Fruit fly (Drosophila melanogaster) whole organism, embryonic: ENCODE data around the gene Iyd.
A peak's percentile ranks its signal among the peaks of the same experiment; 100 is the strongest.

Source experiments
- Atf-2 ChIP-seq: fragments of 200-800 bp; sonication (Bioruptor generic); optimal IDR thresholded peaks from 2 replicates; lab custom pipeline; 2016; ENCODE audit warnings: missing biosample characterization, missing genetic modification characterization
- Awh ChIP-seq: fragments of 200-800 bp; sonication (Bioruptor generic); IDR thresholded peaks from 2 replicates; pipeline ENCODE4, ENCODE4 v1.3.6; 2022; ENCODE audit warnings: missing biosample characterization, missing genetic modification characterization
- CG10431 ChIP-seq: fragments of 200-800 bp; sonication (Bioruptor generic); optimal IDR thresholded peaks from 3 replicates; lab custom pipeline; 2018; ENCODE audit warnings: missing biosample characterization, mild to moderate bottlenecking, missing genetic modification characterization
- CG11695 ChIP-seq: fragments of 200-800 bp; sonication (Bioruptor generic); IDR thresholded peaks from 3 replicates; pipeline ENCODE4 v1.3.6; 2022; ENCODE audit warnings: missing biosample characterization, missing genetic modification characterization
- CG12744 ChIP-seq: fragments of 200-800 bp; sonication (Bioruptor generic); optimal IDR thresholded peaks from 2 replicates; lab custom pipeline; 2016; ENCODE audit warnings: missing biosample characterization, missing genetic modification characterization
- CG13287 ChIP-seq: fragments of 200-800 bp; sonication (Bioruptor generic); IDR thresholded peaks from 2 replicates; pipeline ENCODE4 v1.3.6; 2022; ENCODE audit warnings: missing biosample characterization, missing genetic modification characterization; ENCODE audit not compliant: partially characterized antibody
- CG14441 ChIP-seq: fragments of 200-800 bp; sonication (Bioruptor generic); IDR thresholded peaks from 2 replicates; pipeline ENCODE4 v1.3.6; 2022; ENCODE audit warnings: missing biosample characterization, missing genetic modification characterization
- CG17385 ChIP-seq: fragments of 200-800 bp; sonication (Bioruptor generic); optimal IDR thresholded peaks from 3 replicates; lab custom pipeline; 2018; ENCODE audit warnings: missing biosample characterization, mild to moderate bottlenecking, missing genetic modification characterization
- CG17612 ChIP-seq: fragments of 200-800 bp; sonication (Bioruptor generic); IDR thresholded peaks from 2 replicates; pipeline ENCODE4 v1.3.6; 2022; ENCODE audit warnings: missing biosample characterization, missing genetic modification characterization
- CG1792 ChIP-seq: fragments of 200-800 bp; sonication (Bioruptor generic); optimal IDR thresholded peaks from 2 replicates; lab custom pipeline; 2016; ENCODE audit warnings: missing biosample characterization, missing genetic modification characterization
- CG2889 ChIP-seq: fragments of 200-800 bp; sonication (Bioruptor generic); IDR thresholded peaks from 3 replicates; pipeline ENCODE4 v1.3.6; 2022; ENCODE audit warnings: missing biosample characterization, missing genetic modification characterization
- CG30431 ChIP-seq: fragments of 200-800 bp; sonication (Bioruptor generic); optimal IDR thresholded peaks from 2 replicates; lab custom pipeline; 2017; ENCODE audit warnings: missing biosample characterization, missing genetic modification characterization
- CG3065 ChIP-seq: fragments of 200-800 bp; sonication (Bioruptor generic); optimal IDR thresholded peaks from 2 replicates; lab custom pipeline; 2016; ENCODE audit warnings: missing biosample characterization, missing genetic modification characterization
- CG3163 ChIP-seq: fragments of 200-800 bp; sonication (Bioruptor generic); optimal IDR thresholded peaks from 3 replicates; lab custom pipeline; 2016; ENCODE audit warnings: missing biosample characterization, missing genetic modification characterization
- CG34224 ChIP-seq: fragments of 200-800 bp; sonication (Bioruptor generic); IDR thresholded peaks from 3 replicates; pipeline ENCODE4 v1.3.6; 2022; ENCODE audit warnings: missing biosample characterization, missing genetic modification characterization; ENCODE audit not compliant: partially characterized antibody
- CG4328 ChIP-seq: fragments of 200-800 bp; sonication (Bioruptor generic); optimal IDR thresholded peaks from 3 replicates; lab custom pipeline; 2017; ENCODE audit warnings: missing biosample characterization, missing genetic modification reagents, missing genetic modification characterization
- CG4404 ChIP-seq: fragments of 200-800 bp; sonication (Bioruptor generic); IDR thresholded peaks from 2 replicates; pipeline ENCODE4 v1.3.6; 2022; ENCODE audit warnings: missing biosample characterization, missing genetic modification characterization
- CG4617 ChIP-seq: fragments of 200-800 bp; sonication (Bioruptor generic); optimal IDR thresholded peaks from 3 replicates; lab custom pipeline; 2016; ENCODE audit warnings: missing biosample characterization, missing genetic modification characterization, borderline replicate concordance
- CG6791 ChIP-seq: fragments of 200-800 bp; sonication (Bioruptor generic); IDR thresholded peaks from 3 replicates; pipeline ENCODE4 v1.3.6; 2022; ENCODE audit warnings: missing biosample characterization, missing genetic modification characterization; ENCODE audit not compliant: partially characterized antibody
- CG7839 ChIP-seq: fragments of 200-800 bp; sonication (Bioruptor generic); optimal IDR thresholded peaks from 3 replicates; lab custom pipeline; 2018; ENCODE audit warnings: missing biosample characterization, mild to moderate bottlenecking, missing genetic modification characterization, moderate library complexity
- CG9215 ChIP-seq: fragments of 200-800 bp; sonication (Bioruptor generic); IDR thresholded peaks from 2 replicates; pipeline ENCODE4 v1.3.6; 2022; ENCODE audit warnings: missing biosample characterization, missing genetic modification characterization
- CG9797 ChIP-seq: fragments of 200-800 bp; sonication (Bioruptor generic); optimal IDR thresholded peaks from 3 replicates; lab custom pipeline; 2018; ENCODE audit warnings: missing biosample characterization, mild to moderate bottlenecking, missing genetic modification characterization
- Gsc ChIP-seq: fragments of 200-800 bp; sonication (Bioruptor generic); IDR thresholded peaks from 2 replicates; pipeline ENCODE4 v1.3.6; 2022; ENCODE audit warnings: missing biosample characterization, missing genetic modification characterization
- Gug ChIP-seq: fragments of 200-800 bp; sonication (Bioruptor generic); IDR thresholded peaks from 4 replicates; pipeline ENCODE4 v1.3.6; 2022; ENCODE audit warnings: missing biosample characterization, missing genetic modification characterization
- Hr39 ChIP-seq: fragments of >200 bp; optimal IDR thresholded peaks from 2 replicates; lab custom pipeline; 2017
- Lhr ChIP-seq: fragments of 200-800 bp; sonication (Bioruptor generic); optimal IDR thresholded peaks from 3 replicates; lab custom pipeline; 2017; ENCODE audit warnings: mild to moderate bottlenecking, missing biosample characterization, missing genetic modification reagents, missing genetic modification characterization
- Max ChIP-seq: fragments of 200-800 bp; sonication (Bioruptor generic); optimal IDR thresholded peaks from 2 replicates; lab custom pipeline; 2016; ENCODE audit warnings: missing biosample characterization, mild to moderate bottlenecking, missing genetic modification characterization
- Med ChIP-seq: fragments of 200-800 bp; sonication (Bioruptor generic); peaks from one replicate; lab custom pipeline; 2016; ENCODE audit warnings: missing biosample characterization, missing genetic modification characterization, mild to moderate bottlenecking, inconsistent platforms, moderate library complexity
- NC2α ChIP-seq: fragments of 200-800 bp; sonication (Bioruptor generic); optimal IDR thresholded peaks from 2 replicates; lab custom pipeline; 2016; ENCODE audit warnings: missing biosample characterization, missing genetic modification characterization
- Oaz ChIP-seq: fragments of 200-800 bp; sonication (Bioruptor generic); IDR thresholded peaks from 2 replicates; pipeline ENCODE4 v1.3.6; 2022; ENCODE audit warnings: missing biosample characterization, missing genetic modification characterization
- Usf ChIP-seq: fragments of 200-800 bp; sonication (Bioruptor generic); optimal IDR thresholded peaks from 2 replicates; lab custom pipeline; 2017; ENCODE audit warnings: missing genotype, missing biosample characterization, missing genetic modification characterization
- ara ChIP-seq: fragments of 200-800 bp; sonication (Bioruptor generic); IDR thresholded peaks from 2 replicates; pipeline ENCODE4 v1.3.6; 2022; ENCODE audit warnings: missing biosample characterization, missing genetic modification characterization
- ase ChIP-seq: fragments of 200-800 bp; sonication (Bioruptor generic); IDR thresholded peaks from 3 replicates; pipeline ENCODE4 v1.3.6; 2022; ENCODE audit warnings: missing biosample characterization, missing genetic modification characterization
- br ChIP-seq: fragments of >200 bp; optimal IDR thresholded peaks from 2 replicates; lab custom pipeline; 2017
- btn ChIP-seq: fragments of 200-800 bp; sonication (Bioruptor generic); optimal IDR thresholded peaks from 2 replicates; lab custom pipeline; 2016; ENCODE audit warnings: missing biosample characterization, missing genetic modification characterization
- cato ChIP-seq: fragments of 200-800 bp; sonication (Bioruptor generic); optimal IDR thresholded peaks from 2 replicates; lab custom pipeline; 2016; ENCODE audit warnings: missing biosample characterization, missing genetic modification characterization, borderline replicate concordance
- exex ChIP-seq: fragments of 200-800 bp; sonication (Bioruptor generic); optimal IDR thresholded peaks from 4 replicates; lab custom pipeline; 2018; ENCODE audit warnings: missing biosample characterization, mild to moderate bottlenecking, missing genetic modification characterization, moderate library complexity
- fd64A ChIP-seq: fragments of 200-800 bp; sonication (Bioruptor generic); optimal IDR thresholded peaks from 3 replicates; lab custom pipeline; 2018; ENCODE audit warnings: missing biosample characterization, mild to moderate bottlenecking, missing genetic modification characterization
- grau ChIP-seq: fragments of 200-800 bp; optimal IDR thresholded peaks from 3 replicates; lab custom pipeline; 2019; ENCODE audit warnings: missing biosample characterization, mild to moderate bottlenecking, missing genetic modification characterization, moderate library complexity
- hkb ChIP-seq, 2 experiments: fragments of 200-800 bp in 1 of 2; fragments of >200 bp in 1 of 2; sonication (Bioruptor generic) in 1 of 2; IDR thresholded peaks in 1 of 2; optimal IDR thresholded peaks in 1 of 2; 2 replicates each; pipeline versions ENCODE4 v1.3.6 to Lab custom; 2017 to 2022; ENCODE audit warnings: missing biosample characterization in 1 of 2, missing genetic modification characterization in 1 of 2
- hth ChIP-seq: fragments of >200 bp; optimal IDR thresholded peaks from 2 replicates; lab custom pipeline; 2017; ENCODE audit warnings: inconsistent platforms
- ken ChIP-seq: fragments of 200-800 bp; sonication (Bioruptor generic); IDR thresholded peaks from 3 replicates; pipeline ENCODE4 v1.3.6; 2022; ENCODE audit warnings: missing biosample characterization, missing genetic modification characterization
- lmd ChIP-seq: fragments of 200-800 bp; sonication (Bioruptor generic); IDR thresholded peaks from 2 replicates; pipeline ENCODE4 v1.3.6; 2022; ENCODE audit warnings: missing biosample characterization, missing genetic modification characterization
- mam ChIP-seq: fragments of 200-800 bp; sonication (Bioruptor generic); optimal IDR thresholded peaks from 3 replicates; lab custom pipeline; 2016; ENCODE audit warnings: missing biosample characterization, missing genetic modification characterization
- mld ChIP-seq: fragments of 200-800 bp; sonication (Bioruptor generic); IDR thresholded peaks from 3 replicates; pipeline ENCODE4 v1.3.6; 2022; ENCODE audit warnings: missing biosample characterization, missing genetic modification characterization; ENCODE audit not compliant: partially characterized antibody
- p53 ChIP-seq: fragments of 200-800 bp; sonication (Bioruptor generic); optimal IDR thresholded peaks from 2 replicates; lab custom pipeline; 2016; ENCODE audit warnings: missing biosample characterization, missing genetic modification characterization
- repo ChIP-seq: fragments of 200-800 bp; sonication (Bioruptor generic); optimal IDR thresholded peaks from 2 replicates; lab custom pipeline; 2016; ENCODE audit warnings: missing biosample characterization, missing genetic modification characterization
- row ChIP-seq: fragments of 200-800 bp; sonication (Bioruptor generic); IDR thresholded peaks from 3 replicates; pipeline ENCODE4 v1.3.6; 2022; ENCODE audit warnings: missing biosample characterization, missing genetic modification characterization
- sens ChIP-seq: fragments of 200-800 bp; sonication (Bioruptor generic); peaks from one replicate; lab custom pipeline; 2016; ENCODE audit warnings: missing biosample characterization, missing genetic modification characterization
- tap ChIP-seq: fragments of 200-800 bp; optimal IDR thresholded peaks from 3 replicates; lab custom pipeline; 2019; ENCODE audit warnings: missing biosample characterization, mild to moderate bottlenecking, missing genetic modification characterization, moderate library complexity
- vfl ChIP-seq: fragments of 200-800 bp; sonication (Bioruptor generic); optimal IDR thresholded peaks from 2 replicates; lab custom pipeline; 2016; ENCODE audit warnings: missing biosample characterization, missing genetic modification characterization

Gene Iyd

dm6 chr3L:11091943-11092609, 4.0 kb downstream of the Iyd start (continued):
- TF ChIP-seq CG4404 (GFP tag; lab: Robert Waterston, UW) = 0 out of 2 replicates have a peak, but pooled peaks have one; percentile 24
- no peak for TF ChIP-seq cato
- no peak for TF ChIP-seq hth (lab: Kevin White, UChicago)
- TF ChIP-seq CG17385 (GFP tag; lab: Kevin White, UChicago) = peak; percentile 55
- peak; percentile 7 for TF ChIP-seq Max
- TF ChIP-seq grau (tag; lab: Kevin White, UChicago) = peak; percentile 79
- no peak for TF ChIP-seq tap
- peak; percentile 43 for TF ChIP-seq CG7839 (tag; lab: Kevin White, UChicago)
- TF ChIP-seq Oaz = no peak
- no peak for TF ChIP-seq NC2α (GFP tag; lab: Kevin White, UChicago)
- TF ChIP-seq CG12744 (GFP tag; lab: Kevin White, UChicago) = no peak
- TF ChIP-seq CG2889 (GFP tag; lab: Robert Waterston, UW) = no peak
- TF ChIP-seq btn = peak; percentile 45
- peak; percentile 7; the same call in 1 of the 2 replicates for TF ChIP-seq CG14441 (GFP tag; lab: Robert Waterston, UW)
- TF ChIP-seq ken (GFP tag; lab: Robert Waterston, UW) = peak; percentile 73
- peak; percentile 34 for TF ChIP-seq CG3065 (GFP tag; lab: Kevin White, UChicago)
- TF ChIP-seq Lhr (GFP tag; lab: Kevin White, UChicago) = no peak
- TF ChIP-seq p53 (GFP tag; lab: Kevin White, UChicago) = peak; percentile 29
- peak; percentile 22 for TF ChIP-seq vfl (GFP tag; lab: Kevin White, UChicago)
- no peak for TF ChIP-seq CG17612 (GFP tag; lab: Robert Waterston, UW)
- peak; percentile 34 for TF ChIP-seq Atf-2 (GFP tag; lab: Kevin White, UChicago)
- TF ChIP-seq CG30431 (GFP tag; lab: Kevin White, UChicago) = no peak
- no peak for TF ChIP-seq br
- TF ChIP-seq Med (GFP tag; lab: Kevin White, UChicago) = peak; percentile 92
- TF ChIP-seq Gug (GFP tag; lab: Robert Waterston, UW) = peak; percentile 44; the same call in 2 of the 4 replicates
- TF ChIP-seq lmd (GFP tag; lab: Robert Waterston, UW) = peak; percentile 35
- TF ChIP-seq CG4328 = peak; percentile 35
- no peak for TF ChIP-seq hkb (optimal IDR thresholded peaks at IDR 0.05; lab: Kevin White, UChicago)
- 0 out of 2 replicates have a peak, but pooled peaks have one; percentile 11 for TF ChIP-seq hkb (GFP tag; IDR thresholded peaks at IDR 0.05; lab: Robert Waterston, UW)
- no peak for TF ChIP-seq Hr39 (lab: Kevin White, UChicago)
- TF ChIP-seq CG9215 (GFP tag; lab: Robert Waterston, UW) = 0 out of 2 replicates have a peak, but pooled peaks have one; percentile 6
- TF ChIP-seq sens (GFP tag; lab: Kevin White, UChicago) = peak; percentile 6
- TF ChIP-seq CG3163 = peak; percentile 43
- TF ChIP-seq Gsc = no peak
- no peak for TF ChIP-seq Awh
- no peak for TF ChIP-seq Usf (GFP tag; lab: Kevin White, UChicago)
- peak; percentile 51 for TF ChIP-seq CG10431 (GFP tag; lab: Kevin White, UChicago)
- TF ChIP-seq CG6791 (GFP tag; lab: Robert Waterston, UW) = peak; percentile 37; the same call in 1 of the 3 replicates
- peak; percentile 94 for TF ChIP-seq CG4617
- peak; percentile 36 for TF ChIP-seq CG1792 (GFP tag; lab: Kevin White, UChicago)
- TF ChIP-seq CG9797 (GFP tag; lab: Kevin White, UChicago) = no peak
- TF ChIP-seq exex (tag; lab: Kevin White, UChicago) = no peak
- TF ChIP-seq mam (GFP tag; lab: Kevin White, UChicago) = peak; percentile 64
- peak; percentile 52 for TF ChIP-seq ara (GFP tag; lab: Robert Waterston, UW)
- TF ChIP-seq CG13287 (GFP tag; lab: Robert Waterston, UW) = no peak; the same call in 1 of the 2 replicates
- peak; percentile 56 for TF ChIP-seq repo (GFP tag; lab: Kevin White, UChicago)
- no peak for TF ChIP-seq mld (GFP tag; lab: Robert Waterston, UW)
- TF ChIP-seq CG34224 (GFP tag; lab: Robert Waterston, UW) = no peak
- TF ChIP-seq row = no peak; the same call in 1 of the 3 replicates
- 0 out of 3 replicates have a peak, but pooled peaks have one; percentile 15 for TF ChIP-seq CG11695 (GFP tag; lab: Robert Waterston, UW)
- TF ChIP-seq fd64A = no peak
- TF ChIP-seq ase (GFP tag; lab: Robert Waterston, UW) = no peak
